Fruit fly (Drosophila melanogaster): Measurements from ENCODE around the gene pkm.

The pkm gene

dm6 chrX:11576540-11576939, 7.4 kb downstream of the pkm start, which contains the start of gene CG11695 (continued):
- peak; percentile 15 for TF ChIP-seq tap (tag; optimal IDR thresholded peaks at IDR 0.05)
- no peak for TF ChIP-seq kah (GFP tag; optimal IDR thresholded peaks at IDR 0.05)
- TF ChIP-seq az2 (GFP tag; optimal IDR thresholded peaks at IDR 0.05): peak; percentile 54
- TF ChIP-seq nau (GFP tag; optimal IDR thresholded peaks at IDR 0.05): no peak
- TF ChIP-seq lbe (GFP tag; optimal IDR thresholded peaks at IDR 0.05): peak; percentile 46
- no peak for TF ChIP-seq CG15073 (GFP tag; optimal IDR thresholded peaks at IDR 0.05)
- TF ChIP-seq ATbp (GFP tag; optimal IDR thresholded peaks at IDR 0.05): no peak
- TF ChIP-seq CG10543 (GFP tag; optimal IDR thresholded peaks at IDR 0.05): peak; percentile 72
- peak; percentile 12 for TF ChIP-seq CG8281 (tag; optimal IDR thresholded peaks at IDR 0.05)
- TF ChIP-seq CG2202 (tag; optimal IDR thresholded peaks at IDR 0.05): no peak
- TF ChIP-seq CG8359 (GFP tag; optimal IDR thresholded peaks at IDR 0.05; ENCODE audit: borderline replicate concordance): no peak
- peak; percentile 64; the same call in 1 of the 3 replicates for TF ChIP-seq CG11695 (GFP tag; IDR thresholded peaks at IDR 0.05)
- peak; percentile 50 for TF ChIP-seq tin (GFP tag; optimal IDR thresholded peaks at IDR 0.05)
- TF ChIP-seq Nf-YB (GFP tag; optimal IDR thresholded peaks at IDR 0.05): peak; percentile 26
- TF ChIP-seq slou (GFP tag; optimal IDR thresholded peaks at IDR 0.05): peak; percentile 60
- no peak for TF ChIP-seq CG17568 (GFP tag; optimal IDR thresholded peaks at IDR 0.05)
- peak; percentile 16 for TF ChIP-seq Myb (GFP tag; optimal IDR thresholded peaks at IDR 0.05)
- no peak for TF ChIP-seq Dip2 (GFP tag; IDR thresholded peaks at IDR 0.05)
- TF ChIP-seq CG1529 (GFP tag; optimal IDR thresholded peaks at IDR 0.05): no peak
- no peak for TF ChIP-seq CkIIα-i1 (GFP tag; IDR thresholded peaks at IDR 0.05)
- no peak for TF ChIP-seq CG2199 (GFP tag; IDR thresholded peaks at IDR 0.05)
- peak; percentile 29; the same call in 1 of the 2 replicates for TF ChIP-seq ssp (GFP tag; IDR thresholded peaks at IDR 0.05)
- peak; percentile 68 for TF ChIP-seq ind (GFP tag; optimal IDR thresholded peaks at IDR 0.05)
- TF ChIP-seq Kr (GFP tag; optimal IDR thresholded peaks at IDR 0.05): no peak
- peak; percentile 76 for TF ChIP-seq CG32532 (GFP tag; IDR thresholded peaks at IDR 0.05)
- TF ChIP-seq klu (GFP tag; IDR thresholded peaks at IDR 0.05): peak; percentile 34; the same call in 1 of the 2 replicates
- TF ChIP-seq CG6654 (GFP tag; optimal IDR thresholded peaks at IDR 0.05): no peak
- TF ChIP-seq CG9609 (GFP tag; optimal IDR thresholded peaks at IDR 0.05): peak; percentile 50
- TF ChIP-seq CG3838 (GFP tag; optimal IDR thresholded peaks at IDR 0.05): peak; percentile 51
- no peak for TF ChIP-seq CG6272 (GFP tag; IDR thresholded peaks at IDR 0.05)
- TF ChIP-seq CG14667 (GFP tag; IDR thresholded peaks at IDR 0.05): peak; percentile 36; the same call in 1 of the 2 replicates
- no peak for TF ChIP-seq CG6854 (GFP tag; optimal IDR thresholded peaks at IDR 0.05)
- TF ChIP-seq CG3065 (GFP tag; optimal IDR thresholded peaks at IDR 0.05): no peak
- TF ChIP-seq NfI (GFP tag; optimal IDR thresholded peaks at IDR 0.05): peak; percentile 73
- TF ChIP-seq hkb (optimal IDR thresholded peaks at IDR 0.05): peak; percentile 51
- TF ChIP-seq hkb (GFP tag; IDR thresholded peaks at IDR 0.05): peak; percentile 25; the same call in 1 of the 2 replicates
- no peak for TF ChIP-seq Doc2 (GFP tag; IDR thresholded peaks at IDR 0.05)
- TF ChIP-seq CG9727 (GFP tag; optimal IDR thresholded peaks at IDR 0.05): peak; percentile 52
- TF ChIP-seq CG10274 (GFP tag; optimal IDR thresholded peaks at IDR 0.05): no peak
- TF ChIP-seq CG10321 (GFP tag; IDR thresholded peaks at IDR 0.05): no peak
- TF ChIP-seq Fer3 (tag; optimal IDR thresholded peaks at IDR 0.05): peak; percentile 72
- peak; percentile 20 for TF ChIP-seq Side (GFP tag; optimal IDR thresholded peaks at IDR 0.05)
- peak; percentile 49; the same call in 1 of the 2 replicates for TF ChIP-seq Taf1 (GFP tag; IDR thresholded peaks at IDR 0.05)
- TF ChIP-seq Scr (GFP tag; IDR thresholded peaks at IDR 0.05; ENCODE audit: partially characterized antibody): peak; percentile 11; the same call in 1 of the 2 replicates
- no peak for TF ChIP-seq Mes4 (GFP tag; optimal IDR thresholded peaks at IDR 0.05)
- TF ChIP-seq CG12104 (GFP tag; optimal IDR thresholded peaks at IDR 0.05): peak; percentile 16
- peak in 1 of 2 experiments; percentile 0 for TF ChIP-seq insv (GFP tag; optimal IDR thresholded peaks at IDR 0.05)
- no peak for TF ChIP-seq CG4360 (GFP tag; IDR thresholded peaks at IDR 0.05)
- TF ChIP-seq bbx (GFP tag; IDR thresholded peaks at IDR 0.05; ENCODE audit: partially characterized antibody): no peak
- no peak for TF ChIP-seq zen2 (GFP tag; IDR thresholded peaks at IDR 0.05; ENCODE audit: partially characterized antibody)
- no peak for TF ChIP-seq CrebB (tag; optimal IDR thresholded peaks at IDR 0.05)
